Worm (Caenorhabditis elegans) whole organism, L4 larva: Measurements from ENCODE around the gene F01E11.20.

Source experiments
- ZK546.5 ChIP-seq, 2 experiments: sonication (generic microtip); optimal IDR thresholded peaks; 2 replicates each; lab custom pipeline; 2017; ENCODE audit warnings: missing biosample characterization in 2 of 2, missing genetic modification characterization in 2 of 2
- ceh-20 ChIP-seq: fragments of 200-800 bp; sonication (Bioruptor generic); IDR thresholded peaks from 2 replicates; pipeline ENCODE4 v1.3.6; 2022; ENCODE audit warnings: missing genetic modification reagents, missing genetic modification characterization, missing compliant biosample characterization
- ceh-82 ChIP-seq: sonication (generic microtip); optimal IDR thresholded peaks from 2 replicates; lab custom pipeline; 2017; ENCODE audit warnings: missing biosample characterization, missing genetic modification characterization
- fkh-10 ChIP-seq: fragments of 150-350 bp; optimal IDR thresholded peaks from 2 replicates; lab custom pipeline; 2014; ENCODE audit warnings: missing biosample characterization, missing genetic modification reagents, missing genetic modification characterization
- lin-1 ChIP-seq: fragments of 200-800 bp; sonication (Bioruptor generic); IDR thresholded peaks from 2 replicates; pipeline ENCODE4 v1.3.6; 2022; ENCODE audit warnings: missing genetic modification reagents, missing genetic modification characterization, missing compliant biosample characterization
- mdl-1 ChIP-seq, 2 experiments: fragments of 150-350 bp in 1 of 2; sonication (generic microtip) in 1 of 2; optimal IDR thresholded peaks; 2 replicates each; lab custom pipeline; 2014 to 2017; ENCODE audit warnings: missing biosample characterization in 2 of 2, missing genetic modification characterization in 2 of 2
- nhr-11 ChIP-seq: fragments of 150-350 bp; optimal IDR thresholded peaks from 2 replicates; lab custom pipeline; 2014; ENCODE audit warnings: missing biosample characterization, missing genetic modification characterization
- nhr-48 ChIP-seq: sonication (generic microtip); optimal IDR thresholded peaks from 2 replicates; lab custom pipeline; 2016; ENCODE audit warnings: mild to moderate bottlenecking, missing genetic modification characterization, missing compliant biosample characterization
- snpc-1.2 ChIP-seq: fragments of 200-800 bp; sonication (Bioruptor generic); IDR thresholded peaks from 2 replicates; pipeline ENCODE4 v1.3.6; 2022; ENCODE audit warnings: missing genetic modification reagents, missing genetic modification characterization, missing compliant biosample characterization
- snpc-4 ChIP-seq: fragments of 150-350 bp; optimal IDR thresholded peaks from 2 replicates; lab custom pipeline; 2014; ENCODE audit warnings: missing biosample characterization, missing genetic modification characterization

ce11 chrX:6988212-6988611, 8.1 kb downstream of the F01E11.20 start:
- TF ChIP-seq ceh-82 (tag; lab: Kevin White, UChicago) (no peak), snpc-4 (tag; lab: Kevin White, UChicago) (no peak), ZK546.5 (tag; optimal IDR thresholded peaks at IDR 0.05; lab: Kevin White, UChicago) (no peak), fkh-10 (GFP tag; lab: Kevin White, UChicago) (no peak), lin-1 (no peak), nhr-48 (tag; lab: Kevin White, UChicago) (no peak), snpc-1.2 (GFP tag; lab: Robert Waterston, UW) (no peak), nhr-11 (tag; lab: Kevin White, UChicago) (no peak), mdl-1 (tag; optimal IDR thresholded peaks at IDR 0.05; lab: Kevin White, UChicago) (no peak), ceh-20 (GFP tag; lab: Robert Waterston, UW) (no peak)
